Worm (Caenorhabditis elegans): ENCODE results near the gene mec-15.
A peak's percentile ranks its signal among the peaks of the same experiment; 100 is the strongest.

The mec-15 gene

DNA sequence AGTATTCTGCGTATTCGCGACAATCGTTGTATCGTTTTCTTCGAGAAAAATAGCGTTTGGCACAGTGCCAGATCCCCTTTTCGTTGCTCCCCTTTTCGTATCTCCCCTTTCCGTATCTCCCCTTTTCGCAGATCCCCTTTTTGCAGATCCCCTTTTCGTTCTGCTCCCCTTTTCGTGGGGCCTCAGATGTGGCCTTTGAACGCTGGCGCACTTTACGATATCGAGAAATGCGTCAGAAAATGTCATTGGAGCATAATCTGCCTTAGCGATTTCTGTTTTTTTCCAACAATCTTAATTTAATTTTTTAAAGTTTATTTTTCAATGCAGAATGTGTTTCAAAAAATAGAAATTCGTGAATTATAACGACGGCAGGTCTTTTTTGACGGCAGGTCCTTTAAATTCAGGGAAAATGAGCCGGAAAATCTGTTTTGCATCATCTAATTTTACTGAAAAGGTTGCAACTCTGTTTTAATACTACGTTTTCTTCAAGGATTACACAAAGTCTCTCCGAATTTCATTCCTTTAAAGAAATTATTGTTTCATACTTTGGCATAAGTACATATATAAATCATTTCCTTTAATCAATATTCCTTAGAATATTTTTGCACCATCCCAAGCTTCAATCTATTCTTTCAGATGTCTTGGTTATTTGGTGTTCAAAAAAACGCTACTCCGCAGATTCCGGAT lies 9.0 kb upstream of the mec-15 start, which contains the start of gene atad-3:
TSS of gene atad-3 (plus strand) at position 637 of the 687 bp plus-strand sequence.
- TF ChIP-seq unc-55 (GFP tag; optimal IDR thresholded peaks at IDR 0.05), result no peak
- peak; percentile 93 for TF ChIP-seq hlh-8 (tag; optimal IDR thresholded peaks at IDR 0.05)
- no peak for TF ChIP-seq odd-2 (tag; optimal IDR thresholded peaks at IDR 0.05)
- TF ChIP-seq pat-9 (tag; optimal IDR thresholded peaks at IDR 0.05), result peak; percentile 58
- peak; percentile 92 for TF ChIP-seq zip-5 (tag; optimal IDR thresholded peaks at IDR 0.05)
- TF ChIP-seq ceh-2 (tag; optimal IDR thresholded peaks at IDR 0.05), result peak; percentile 95
- peak; percentile 94 for TF ChIP-seq pqm-1 (tag; optimal IDR thresholded peaks at IDR 0.05)
- TF ChIP-seq ama-1 (optimal IDR thresholded peaks at IDR 0.05), result no peak
- no peak for TF ChIP-seq pha-4 (tag; optimal IDR thresholded peaks at IDR 0.05)
- peak; percentile 89 for TF ChIP-seq unc-86 (tag; optimal IDR thresholded peaks at IDR 0.05)
- TF ChIP-seq K09A11.1 (tag; optimal IDR thresholded peaks at IDR 0.05; ENCODE audit: insufficient read depth), result no peak
- peak; percentile 39 for TF ChIP-seq eyg-1 (tag; optimal IDR thresholded peaks at IDR 0.05)
- TF ChIP-seq F13H6.1 (tag; optimal IDR thresholded peaks at IDR 0.05), result peak; percentile 95
- TF ChIP-seq nfya-1 (tag; optimal IDR thresholded peaks at IDR 0.05), result peak; percentile 63
- TF ChIP-seq hlh-30 (tag; optimal IDR thresholded peaks at IDR 0.05; ENCODE audit: insufficient read depth), result peak; percentile 16
- no peak for TF ChIP-seq nhr-11 (tag; optimal IDR thresholded peaks at IDR 0.05)
- peak; percentile 85 for TF ChIP-seq ceh-19 (GFP tag; optimal IDR thresholded peaks at IDR 0.05)
- TF ChIP-seq ceh-24 (tag; optimal IDR thresholded peaks at IDR 0.05), result no peak
- no peak for TF ChIP-seq pros-1 (tag; optimal IDR thresholded peaks at IDR 0.05)
- TF ChIP-seq mec-3 (tag; optimal IDR thresholded peaks at IDR 0.05; ENCODE audit: borderline replicate concordance), result peak; percentile 91
- TF ChIP-seq sox-4 (tag; optimal IDR thresholded peaks at IDR 0.05), result peak; percentile 48
- no peak for TF ChIP-seq ceh-22 (tag; optimal IDR thresholded peaks at IDR 0.05)
- TF ChIP-seq ceh-18 (tag; optimal IDR thresholded peaks at IDR 0.05), result peak; percentile 91
- TF ChIP-seq hlh-13 (GFP tag; optimal IDR thresholded peaks at IDR 0.05), result peak; percentile 60
- peak; percentile 8 for TF ChIP-seq elt-4 (tag; optimal IDR thresholded peaks at IDR 0.05)
- TF ChIP-seq tbx-7 (tag; optimal IDR thresholded peaks at IDR 0.05), result peak; percentile 90
- peak; percentile 68 for TF ChIP-seq gmeb-2 (tag; optimal IDR thresholded peaks at IDR 0.05)
- TF ChIP-seq ceh-45 (GFP tag; IDR thresholded peaks at IDR 0.05), result peak; percentile 89; the same call in 1 of the 2 replicates
- TF ChIP-seq ceh-6 (GFP tag; optimal IDR thresholded peaks at IDR 0.05), result peak; percentile 70
- TF ChIP-seq ttx-3 (tag; optimal IDR thresholded peaks at IDR 0.05), result peak; percentile 62
- TF ChIP-seq sox-2 (GFP tag; IDR thresholded peaks at IDR 0.05), result peak; percentile 76
- peak; percentile 99 for TF ChIP-seq tbx-2 (tag; optimal IDR thresholded peaks at IDR 0.05)
- peak; percentile 92 for TF ChIP-seq ets-4 (tag; optimal IDR thresholded peaks at IDR 0.05)
- TF ChIP-seq lin-11 (tag; optimal IDR thresholded peaks at IDR 0.05), result peak; percentile 51
- no peak for TF ChIP-seq dve-1 (tag; optimal IDR thresholded peaks at IDR 0.05)
- TF ChIP-seq unc-42 (tag; optimal IDR thresholded peaks at IDR 0.05), result peak; percentile 93
- TF ChIP-seq ceh-14 (tag; optimal IDR thresholded peaks at IDR 0.05), result peak; percentile 97
- TF ChIP-seq ceh-48 (tag; optimal IDR thresholded peaks at IDR 0.05), result peak; percentile 65
- peak; percentile 69 for TF ChIP-seq sdc-2 (tag; optimal IDR thresholded peaks at IDR 0.05)
- peak; percentile 56 for TF ChIP-seq T23F11.4 (GFP tag; optimal IDR thresholded peaks at IDR 0.05)
- TF ChIP-seq fax-1 (tag; optimal IDR thresholded peaks at IDR 0.05), result peak; percentile 94
- TF ChIP-seq ref-2 (tag; optimal IDR thresholded peaks at IDR 0.05), result peak; percentile 98
- TF ChIP-seq pax-1 (tag; optimal IDR thresholded peaks at IDR 0.05), result no peak
- peak; percentile 97 for TF ChIP-seq rnt-1 (tag; optimal IDR thresholded peaks at IDR 0.05)
- TF ChIP-seq pag-3 (tag; optimal IDR thresholded peaks at IDR 0.05; ENCODE audit: borderline replicate concordance), result peak; percentile 80
- peak; percentile 98 for TF ChIP-seq C08G9.2 (tag; optimal IDR thresholded peaks at IDR 0.05)
- peak; percentile 56 for TF ChIP-seq Y22D7AL.16 (tag; optimal IDR thresholded peaks at IDR 0.05)
- peak; percentile 80 for TF ChIP-seq ztf-16 (tag; optimal IDR thresholded peaks at IDR 0.05)
- peak; percentile 19 for TF ChIP-seq nhr-232 (tag; optimal IDR thresholded peaks at IDR 0.05)
- TF ChIP-seq npax-4 (tag; optimal IDR thresholded peaks at IDR 0.05), result peak; percentile 17
- TF ChIP-seq C38D4.7 (GFP tag; optimal IDR thresholded peaks at IDR 0.05), result peak; percentile 55
- TF ChIP-seq lim-6 (tag; optimal IDR thresholded peaks at IDR 0.05), result peak; percentile 97

Measured in whole organism, late embryonic.